Worm (Caenorhabditis elegans) whole organism, L2 larva: ENCODE results near the gene lyst-1.

Experiments
- ceh-16 ChIP-seq: fragments of 150-350 bp; optimal IDR thresholded peaks from 2 replicates; lab custom pipeline; 2014; ENCODE audit warnings: missing biosample characterization, missing genetic modification characterization
- nhr-10 ChIP-seq: sonication (generic microtip); optimal IDR thresholded peaks from 2 replicates; lab custom pipeline; 2017; ENCODE audit warnings: missing biosample characterization, missing genetic modification characterization
- nhr-12 ChIP-seq: fragments of 150-350 bp; optimal IDR thresholded peaks from 2 replicates; lab custom pipeline; 2014; ENCODE audit warnings: missing biosample characterization, missing genetic modification characterization
- nhr-77 ChIP-seq: fragments of 150-350 bp; optimal IDR thresholded peaks from 2 replicates; lab custom pipeline; 2014; ENCODE audit warnings: missing biosample characterization, missing genetic modification characterization

DNA sequence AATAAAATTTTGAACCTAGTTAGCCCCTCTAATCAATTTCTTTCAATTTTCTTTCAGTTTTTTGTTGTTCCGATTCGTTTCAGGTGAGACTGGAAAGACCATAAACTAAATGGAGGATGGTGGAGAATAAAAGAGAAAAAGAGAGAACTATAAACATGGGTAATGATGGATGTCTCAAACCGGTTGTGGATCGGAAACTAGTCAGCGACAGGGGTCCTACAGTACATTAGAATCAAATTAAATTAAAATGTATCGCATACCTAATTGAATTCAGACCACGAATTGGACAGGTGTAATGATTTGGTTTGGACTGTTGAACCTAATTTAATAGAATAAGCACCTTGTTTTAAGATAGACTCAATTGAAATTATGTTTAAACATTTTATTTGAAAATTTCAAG is 23.1 kb upstream of the lyst-1 start:
- TF ChIP-seq nhr-10 (no peak), nhr-77 (no peak), ceh-16 (tag; lab: Kevin White, UChicago) (no peak), nhr-12 (tag; lab: Kevin White, UChicago) (no peak)
